Fruit fly (Drosophila melanogaster): ENCODE data around the gene CG2691.

DNA sequence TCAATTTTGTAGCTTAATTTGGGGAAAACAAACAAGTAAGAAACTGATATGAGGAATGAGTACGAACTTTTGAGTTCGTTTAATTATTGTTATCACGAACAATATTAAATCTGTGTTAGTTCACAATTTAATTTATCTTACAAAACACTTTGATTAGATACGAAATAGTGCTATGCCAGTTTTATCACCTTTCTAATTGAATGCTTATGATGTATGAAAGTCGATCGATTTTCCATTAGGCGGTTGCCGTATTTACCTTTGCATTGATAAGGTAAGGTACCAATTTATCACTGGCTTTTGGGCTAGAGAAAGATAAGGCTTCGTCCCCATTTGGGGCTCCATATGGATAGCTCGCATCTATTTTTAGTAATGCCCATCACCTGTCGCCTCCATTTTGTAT, 44.9 kb downstream of the CG2691 start:
- TF ChIP-seq CG10348 (GFP tag; IDR thresholded peaks at IDR 0.05) (no peak), Pif1B (GFP tag; optimal IDR thresholded peaks at IDR 0.05) (no peak), CG15710 (tag; optimal IDR thresholded peaks at IDR 0.05) (no peak), D1 (tag; optimal IDR thresholded peaks at IDR 0.05) (no peak), CG4496 (GFP tag; IDR thresholded peaks at IDR 0.05) (no peak), CG34367 (tag; optimal IDR thresholded peaks at IDR 0.05) (no peak), CG17806 (tag; optimal IDR thresholded peaks at IDR 0.05) (no peak), EcR (GFP tag; optimal IDR thresholded peaks at IDR 0.05) (no peak), CG9948 (tag; optimal IDR thresholded peaks at IDR 0.05) (no peak), CG32121 (GFP tag; IDR thresholded peaks at IDR 0.05) (no peak), rn (GFP tag; IDR thresholded peaks at IDR 0.05) (no peak), CG14655 (GFP tag; optimal IDR thresholded peaks at IDR 0.05) (no peak), fd96Ca (GFP tag; IDR thresholded peaks at IDR 0.05) (no peak), CG8301 (tag; optimal IDR thresholded peaks at IDR 0.05) (no peak)
